Fruit fly (Drosophila melanogaster) whole organism, embryonic: ENCODE results near the gene CG4404.

Experiments used
- Abd-B ChIP-seq: fragments of 200-800 bp; sonication (Bioruptor generic); optimal IDR thresholded peaks from 2 replicates; lab custom pipeline; 2018; ENCODE audit warnings: missing biosample characterization, mild to moderate bottlenecking, missing genetic modification characterization, moderate library complexity
- BEAF-32 ChIP-seq: fragments of 200-800 bp; sonication (Bioruptor generic); optimal IDR thresholded peaks from 3 replicates; lab custom pipeline; 2017; ENCODE audit warnings: missing biosample characterization, missing genetic modification characterization, mild to moderate bottlenecking, moderate library complexity, missing genetic modification reagents
- CG10147 ChIP-seq: fragments of 200-800 bp; sonication (Bioruptor generic); optimal IDR thresholded peaks from 2 replicates; lab custom pipeline; 2019; ENCODE audit warnings: missing biosample characterization, mild to moderate bottlenecking, missing genetic modification characterization, moderate library complexity
- CG10274 ChIP-seq: fragments of 200-800 bp; sonication (Bioruptor generic); optimal IDR thresholded peaks from 3 replicates; lab custom pipeline; 2017; ENCODE audit warnings: missing biosample characterization, mild to moderate bottlenecking, missing genetic modification characterization
- CG11093 ChIP-seq: fragments of 200-800 bp; sonication (Bioruptor generic); IDR thresholded peaks from 3 replicates; pipeline ENCODE4 v1.3.6; 2022; ENCODE audit warnings: missing biosample characterization, missing genetic modification characterization
- CG12155 ChIP-seq: fragments of 200-800 bp; sonication (Bioruptor generic); optimal IDR thresholded peaks from 3 replicates; lab custom pipeline; 2016; ENCODE audit warnings: missing biosample characterization, missing genetic modification characterization
- CG12391 ChIP-seq: fragments of 200-800 bp; sonication (Bioruptor generic); optimal IDR thresholded peaks from 3 replicates; lab custom pipeline; 2018; ENCODE audit warnings: missing biosample characterization, mild to moderate bottlenecking, missing genetic modification characterization, moderate library complexity
- CG13894 ChIP-seq: fragments of 200-800 bp; sonication (Bioruptor generic); optimal IDR thresholded peaks from 3 replicates; lab custom pipeline; 2018; ENCODE audit warnings: missing biosample characterization, mild to moderate bottlenecking, missing genetic modification characterization, moderate library complexity
- CG15011 ChIP-seq: fragments of 200-800 bp; sonication (Bioruptor generic); optimal IDR thresholded peaks from 3 replicates; lab custom pipeline; 2018; ENCODE audit warnings: missing biosample characterization, mild to moderate bottlenecking, missing genetic modification characterization
- CG1602 ChIP-seq: fragments of 200-800 bp; sonication (Bioruptor generic); optimal IDR thresholded peaks from 3 replicates; lab custom pipeline; 2016; ENCODE audit warnings: missing biosample characterization, missing genetic modification characterization
- CG16815 ChIP-seq: fragments of 200-800 bp; sonication (Bioruptor generic); optimal IDR thresholded peaks from 3 replicates; lab custom pipeline; 2017; ENCODE audit warnings: missing biosample characterization, mild to moderate bottlenecking, missing genetic modification characterization
- CG17328 ChIP-seq: fragments of 200-800 bp; sonication (Bioruptor generic); IDR thresholded peaks from 2 replicates; pipeline ENCODE4 v1.3.6; 2022; ENCODE audit warnings: missing biosample characterization, missing genetic modification characterization
- CG1792 ChIP-seq: fragments of 200-800 bp; sonication (Bioruptor generic); optimal IDR thresholded peaks from 2 replicates; lab custom pipeline; 2016; ENCODE audit warnings: missing biosample characterization, missing genetic modification characterization
- CG18476 ChIP-seq: fragments of 200-800 bp; sonication (Bioruptor generic); optimal IDR thresholded peaks from 2 replicates; lab custom pipeline; 2016; ENCODE audit warnings: missing biosample characterization, mild to moderate bottlenecking, missing genetic modification characterization
- CG30403 ChIP-seq: fragments of 200-800 bp; sonication (Bioruptor generic); optimal IDR thresholded peaks from 3 replicates; lab custom pipeline; 2016; ENCODE audit warnings: missing biosample characterization, missing genetic modification characterization
- CG32767 ChIP-seq: fragments of 200-800 bp; sonication (Bioruptor generic); IDR thresholded peaks from 2 replicates; pipeline ENCODE4 v1.3.6; 2022; ENCODE audit warnings: missing biosample characterization, missing genetic modification characterization
- CG3281 ChIP-seq: fragments of 200-800 bp; sonication (Bioruptor generic); optimal IDR thresholded peaks from 3 replicates; lab custom pipeline; 2017; ENCODE audit warnings: missing biosample characterization, mild to moderate bottlenecking, missing genetic modification characterization
- CG34224 ChIP-seq: fragments of 200-800 bp; sonication (Bioruptor generic); IDR thresholded peaks from 3 replicates; pipeline ENCODE4 v1.3.6; 2022; ENCODE audit warnings: missing biosample characterization, missing genetic modification characterization; ENCODE audit not compliant: partially characterized antibody
- CG3838 ChIP-seq: fragments of 200-800 bp; sonication (Bioruptor generic); optimal IDR thresholded peaks from 3 replicates; lab custom pipeline; 2016; ENCODE audit warnings: missing biosample characterization, missing genetic modification characterization
- CG43689 ChIP-seq: fragments of 200-800 bp; sonication (Bioruptor generic); IDR thresholded peaks from 2 replicates; pipeline ENCODE4 v1.3.6; 2022; ENCODE audit warnings: missing biosample characterization, missing genetic modification characterization
- CG4617 ChIP-seq: fragments of 200-800 bp; sonication (Bioruptor generic); optimal IDR thresholded peaks from 3 replicates; lab custom pipeline; 2016; ENCODE audit warnings: missing biosample characterization, missing genetic modification characterization, borderline replicate concordance
- CG5180 ChIP-seq: fragments of 200-800 bp; sonication (Bioruptor generic); optimal IDR thresholded peaks from 3 replicates; lab custom pipeline; 2017; ENCODE audit warnings: missing biosample characterization, missing genetic modification characterization, mild to moderate bottlenecking, moderate library complexity, missing genetic modification reagents
- CG6683 ChIP-seq: fragments of 200-800 bp; sonication (Bioruptor generic); optimal IDR thresholded peaks from 2 replicates; lab custom pipeline; 2017; ENCODE audit warnings: missing biosample characterization, mild to moderate bottlenecking, missing genetic modification characterization, missing genetic modification reagents
- CG6689 ChIP-seq: fragments of 200-800 bp; sonication (Bioruptor generic); IDR thresholded peaks from 2 replicates; pipeline ENCODE4 v1.3.6; 2022; ENCODE audit warnings: missing biosample characterization, missing genetic modification characterization
- CG7745 ChIP-seq: fragments of 200-800 bp; sonication (Bioruptor generic); optimal IDR thresholded peaks from 2 replicates; lab custom pipeline; 2018; ENCODE audit warnings: missing biosample characterization, mild to moderate bottlenecking, missing genetic modification characterization, moderate library complexity
- CG9817 ChIP-seq: fragments of 200-800 bp; sonication (Bioruptor generic); optimal IDR thresholded peaks from 2 replicates; lab custom pipeline; 2018; ENCODE audit warnings: missing biosample characterization, mild to moderate bottlenecking, missing genetic modification characterization, moderate library complexity
- CTCF ChIP-seq: fragments of 200-800 bp; sonication (Bioruptor generic); optimal IDR thresholded peaks from 2 replicates; lab custom pipeline; 2017; ENCODE audit warnings: missing biosample characterization, mild to moderate bottlenecking, missing genetic modification characterization, moderate library complexity
- Dref ChIP-seq: fragments of 200-800 bp; sonication (Bioruptor generic); IDR thresholded peaks from 2 replicates; pipeline ENCODE4 v1.3.6; 2022; ENCODE audit warnings: missing biosample characterization, missing genetic modification characterization
- Ets65A ChIP-seq: fragments of 200-800 bp; sonication (Bioruptor generic); peaks from one replicate; lab custom pipeline; 2016; ENCODE audit warnings: missing biosample characterization, missing genetic modification characterization
- H2.0 ChIP-seq: fragments of 200-800 bp; sonication (Bioruptor generic); IDR thresholded peaks from 2 replicates; pipeline ENCODE4 v1.3.6; 2022; ENCODE audit warnings: missing biosample characterization, missing genetic modification characterization
- HmgD ChIP-seq: fragments of 200-800 bp; sonication (Bioruptor generic); optimal IDR thresholded peaks from 3 replicates; lab custom pipeline; 2016; ENCODE audit warnings: missing biosample characterization, missing genetic modification characterization
- Hr78 ChIP-seq, 2 experiments: fragments of 200-800 bp in 1 of 2; fragments of >200 bp in 1 of 2; sonication (Bioruptor generic) in 1 of 2; optimal IDR thresholded peaks; 2 replicates each; lab custom pipeline; 2017 to 2019; ENCODE audit warnings: missing biosample characterization in 2 of 2, missing genetic modification characterization in 2 of 2, mild to moderate bottlenecking in 1 of 2, moderate library complexity in 1 of 2
- Neu2 ChIP-seq: fragments of 200-800 bp; sonication (Bioruptor generic); optimal IDR thresholded peaks from 3 replicates; lab custom pipeline; 2016; ENCODE audit warnings: missing biosample characterization, missing genetic modification characterization, borderline replicate concordance
- Ravus ChIP-seq: fragments of 200-800 bp; sonication (Bioruptor generic); IDR thresholded peaks from 2 replicates; pipeline ENCODE4 v1.3.6; 2022; ENCODE audit warnings: missing biosample characterization, missing genetic modification characterization
- Six4 ChIP-seq: fragments of 200-800 bp; sonication (Bioruptor generic); optimal IDR thresholded peaks from 2 replicates; lab custom pipeline; 2016; ENCODE audit warnings: missing biosample characterization, missing genetic modification characterization
- Sox102F ChIP-seq: fragments of 200-800 bp; sonication (Bioruptor generic); optimal IDR thresholded peaks from 2 replicates; lab custom pipeline; 2018; ENCODE audit warnings: missing biosample characterization, mild to moderate bottlenecking, missing genetic modification characterization, moderate library complexity
- Xrp1 ChIP-seq: fragments of 200-800 bp; sonication (Bioruptor generic); IDR thresholded peaks from 2 replicates; pipeline ENCODE4 v1.3.6; 2022; ENCODE audit warnings: missing biosample characterization, missing genetic modification characterization
- ab ChIP-seq: fragments of 200-800 bp; sonication (Bioruptor generic); optimal IDR thresholded peaks from 2 replicates; lab custom pipeline; 2016; ENCODE audit warnings: missing biosample characterization, missing genetic modification characterization
- ara ChIP-seq: fragments of 200-800 bp; sonication (Bioruptor generic); IDR thresholded peaks from 2 replicates; pipeline ENCODE4 v1.3.6; 2022; ENCODE audit warnings: missing biosample characterization, missing genetic modification characterization
- br ChIP-seq: fragments of >200 bp; optimal IDR thresholded peaks from 2 replicates; lab custom pipeline; 2017
- cad ChIP-seq: fragments of >200 bp; optimal IDR thresholded peaks from 2 replicates; lab custom pipeline; 2017; ENCODE audit warnings: missing biosample characterization, missing genetic modification characterization
- dmrt99B ChIP-seq: fragments of 200-800 bp; sonication (Bioruptor generic); optimal IDR thresholded peaks from 2 replicates; lab custom pipeline; 2018; ENCODE audit warnings: missing biosample characterization, mild to moderate bottlenecking, missing genetic modification characterization, moderate library complexity
- fu2 ChIP-seq: fragments of 200-800 bp; sonication (Bioruptor generic); optimal IDR thresholded peaks from 2 replicates; lab custom pipeline; 2016; ENCODE audit warnings: missing biosample characterization, missing genetic modification characterization
- hb ChIP-seq: fragments of 200-800 bp; sonication (Bioruptor generic); IDR thresholded peaks from 3 replicates; pipeline ENCODE4 v1.3.6; 2022; ENCODE audit warnings: missing biosample characterization, missing genetic modification characterization; ENCODE audit not compliant: partially characterized antibody
- mam ChIP-seq: fragments of 200-800 bp; sonication (Bioruptor generic); optimal IDR thresholded peaks from 3 replicates; lab custom pipeline; 2016; ENCODE audit warnings: missing biosample characterization, missing genetic modification characterization
- nerfin-1 ChIP-seq: fragments of 200-800 bp; sonication (Bioruptor generic); optimal IDR thresholded peaks from 3 replicates; lab custom pipeline; 2019; ENCODE audit warnings: missing biosample characterization, mild to moderate bottlenecking, missing genetic modification characterization, moderate library complexity
- odd ChIP-seq: fragments of 200-800 bp; sonication (Bioruptor generic); optimal IDR thresholded peaks from 2 replicates; lab custom pipeline; 2017; ENCODE audit warnings: missing biosample characterization, mild to moderate bottlenecking, missing genetic modification characterization
- onecut ChIP-seq: fragments of 200-800 bp; sonication (Bioruptor generic); IDR thresholded peaks from 2 replicates; pipeline ENCODE4 v1.3.6; 2022; ENCODE audit warnings: missing biosample characterization, missing genetic modification characterization
- otp ChIP-seq: fragments of 200-800 bp; sonication (Bioruptor generic); IDR thresholded peaks from 3 replicates; pipeline ENCODE4, ENCODE4 v1.3.6; 2022; ENCODE audit warnings: missing biosample characterization, missing genetic modification characterization
- run ChIP-seq: fragments of 200-800 bp; sonication (Bioruptor generic); optimal IDR thresholded peaks from 3 replicates; lab custom pipeline; 2018; ENCODE audit warnings: missing biosample characterization, mild to moderate bottlenecking, missing genetic modification characterization
- twi ChIP-seq: fragments of 200-800 bp; optimal IDR thresholded peaks from 2 replicates; lab custom pipeline; 2019; ENCODE audit warnings: missing biosample characterization, mild to moderate bottlenecking, missing genetic modification characterization, moderate library complexity

The CG4404 gene

DNA sequence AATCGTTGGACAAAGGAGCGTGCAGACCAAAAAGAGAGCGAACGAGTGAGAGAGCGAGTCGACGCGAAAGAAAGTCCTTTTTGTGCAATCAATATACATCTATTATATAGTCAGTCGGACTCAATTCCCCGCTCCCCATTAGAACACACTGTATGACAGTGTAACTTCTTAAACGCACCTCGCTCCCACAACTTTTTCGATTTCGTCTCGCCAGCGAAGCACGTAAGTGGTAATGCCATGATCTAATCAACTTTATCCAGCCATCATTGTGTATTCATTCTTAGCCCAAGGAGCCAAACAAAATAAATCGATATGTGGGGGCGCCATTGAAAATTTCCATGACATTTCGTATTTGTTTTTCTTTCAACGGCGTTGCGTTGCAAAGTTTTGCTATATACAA is 33.2 kb upstream of the CG4404 start:
- TF ChIP-seq CG7745 (tag; lab: Kevin White, UChicago) (no peak), CG10147 (no peak), CG15011 (GFP tag; lab: Kevin White, UChicago) (no peak), run (tag; lab: Kevin White, UChicago) (no peak), CTCF (GFP tag; lab: Kevin White, UChicago) (no peak), BEAF-32 (no peak), CG1792 (no peak), Ravus (no peak), Abd-B (no peak), Ets65A (GFP tag; lab: Kevin White, UChicago) (peak; percentile 58), H2.0 (GFP tag; lab: Robert Waterston, UW) (no peak), onecut (GFP tag; lab: Robert Waterston, UW) (peak; percentile 49; the same call in 1 of the 2 replicates), CG13894 (tag; lab: Kevin White, UChicago) (no peak), CG9817 (tag; lab: Kevin White, UChicago) (no peak), CG5180 (GFP tag; lab: Kevin White, UChicago) (no peak), ab (GFP tag; lab: Kevin White, UChicago) (no peak), Sox102F (no peak), dmrt99B (tag; lab: Kevin White, UChicago) (no peak), CG3838 (GFP tag; lab: Kevin White, UChicago) (no peak), CG30403 (GFP tag; lab: Kevin White, UChicago) (no peak), CG12155 (GFP tag; lab: Kevin White, UChicago) (no peak), fu2 (no peak), CG18476 (GFP tag; lab: Kevin White, UChicago) (peak; percentile 66), otp (GFP tag; lab: Robert Waterston, UW) (no peak), Xrp1 (GFP tag; lab: Robert Waterston, UW) (no peak)
- TF ChIP-seq, all 482 proteins: peak for 3

dm6 chrX:12937825-12938520 is 32.2 kb upstream of the CG4404 start:
- TF ChIP-seq CG6689 (peak; percentile 31; the same call in 1 of the 2 replicates), CG6683 (GFP tag; lab: Kevin White, UChicago) (peak; percentile 1), hb (GFP tag; lab: Robert Waterston, UW) (no peak), CG10274 (no peak), cad (GFP tag; lab: Kevin White, UChicago) (no peak), Hr78 (GFP tag; optimal IDR thresholded peaks at IDR 0.05; lab: Kevin White, UChicago) (no peak), twi (no peak), CG32767 (no peak), HmgD (no peak), CG17328 (GFP tag; lab: Robert Waterston, UW) (no peak), Six4 (no peak), CG16815 (GFP tag; lab: Kevin White, UChicago) (no peak), nerfin-1 (peak; percentile 72), CG12155 (GFP tag; lab: Kevin White, UChicago) (no peak), CG34224 (GFP tag; lab: Robert Waterston, UW) (no peak), CG3281 (peak; percentile 35), CG4617 (GFP tag; lab: Kevin White, UChicago) (no peak), Neu2 (GFP tag; lab: Kevin White, UChicago) (no peak), CG12391 (tag; lab: Kevin White, UChicago) (peak; percentile 53), br (lab: Kevin White, UChicago) (no peak), CG1602 (no peak), Dref (GFP tag; lab: Robert Waterston, UW) (no peak), mam (GFP tag; lab: Kevin White, UChicago) (no peak), CG43689 (GFP tag; lab: Robert Waterston, UW) (no peak), CG11093 (GFP tag; lab: Robert Waterston, UW) (no peak), odd (no peak), ara (GFP tag; lab: Robert Waterston, UW) (no peak)
